Fruit fly (Drosophila melanogaster) S2 (cell line): ENCODE results near the gene Rtc1.

ENCODE experiments used
- CG8478 ChIP-seq: fragments of >200 bp; optimal IDR thresholded peaks from 2 replicates; lab custom pipeline; 2018
- CTCF ChIP-seq, 2 experiments: fragments of >200 bp; optimal IDR thresholded peaks; 2 replicates each; lab custom pipeline; 2018

- TF ChIP-seq CTCF (optimal IDR thresholded peaks at IDR 0.05; lab: Kevin White, UChicago) (no peak), CG8478 (lab: Kevin White, UChicago) (no peak)
Observed at dm6 chrX:13740062-13740461, 16.9 kb upstream of the Rtc1 start.
